Fruit fly (Drosophila melanogaster): ENCODE measurements around the gene CG6761.

CG6761 gene

dm6 chr3L:9692234-9692891, 11.0 kb downstream of the CG6761 start (continued):
- peak; percentile 31; the same call in 1 of the 2 replicates for TF ChIP-seq CG14441 (GFP tag; IDR thresholded peaks at IDR 0.05)
- TF ChIP-seq CG3065 (GFP tag; optimal IDR thresholded peaks at IDR 0.05) = no peak
- TF ChIP-seq CG13287 (GFP tag; IDR thresholded peaks at IDR 0.05; ENCODE audit: partially characterized antibody) = peak; percentile 43; the same call in 1 of the 2 replicates
- no peak for TF ChIP-seq CG15269 (tag; optimal IDR thresholded peaks at IDR 0.05)
- no peak for TF ChIP-seq Hey (tag; optimal IDR thresholded peaks at IDR 0.05)
- TF ChIP-seq CG30431 (GFP tag; optimal IDR thresholded peaks at IDR 0.05) = no peak
- no peak for TF ChIP-seq HHEX (GFP tag; optimal IDR thresholded peaks at IDR 0.05)
- TF ChIP-seq CG17829 (tag; optimal IDR thresholded peaks at IDR 0.05) = no peak
- TF ChIP-seq dpn (GFP tag; optimal IDR thresholded peaks at IDR 0.05) = no peak
- TF ChIP-seq stc (GFP tag; IDR thresholded peaks at IDR 0.05) = no peak
- no peak for TF ChIP-seq eyg (GFP tag; optimal IDR thresholded peaks at IDR 0.05)
- TF ChIP-seq CG8089 (GFP tag; optimal IDR thresholded peaks at IDR 0.05) = no peak
- TF ChIP-seq CG11398 (GFP tag; optimal IDR thresholded peaks at IDR 0.05) = no peak
- no peak for TF ChIP-seq al (GFP tag; IDR thresholded peaks at IDR 0.05)
- TF ChIP-seq CG4360 (GFP tag; IDR thresholded peaks at IDR 0.05) = peak; percentile 98
- no peak for TF ChIP-seq NC2β (GFP tag; optimal IDR thresholded peaks at IDR 0.05)
- no peak for TF ChIP-seq CG10209 (GFP tag; optimal IDR thresholded peaks at IDR 0.05)
- TF ChIP-seq kah (GFP tag; optimal IDR thresholded peaks at IDR 0.05) = peak; percentile 99
- TF ChIP-seq CG30403 (GFP tag; optimal IDR thresholded peaks at IDR 0.05) = no peak
- TF ChIP-seq CG34224 (GFP tag; IDR thresholded peaks at IDR 0.05; ENCODE audit: partially characterized antibody) = peak; percentile 73
- TF ChIP-seq wor (GFP tag; IDR thresholded peaks at IDR 0.05) = no peak
- no peak for TF ChIP-seq CG1792 (GFP tag; optimal IDR thresholded peaks at IDR 0.05)
- TF ChIP-seq CG12769 (tag; optimal IDR thresholded peaks at IDR 0.05) = peak; percentile 48
- no peak for TF ChIP-seq ato (GFP tag; IDR thresholded peaks at IDR 0.05; ENCODE audit: partially characterized antibody)
- TF ChIP-seq Fer2 (tag; optimal IDR thresholded peaks at IDR 0.05) = no peak
- no peak for TF ChIP-seq CG11456 (GFP tag; IDR thresholded peaks at IDR 0.05)
- no peak for TF ChIP-seq CG14860 (GFP tag; IDR thresholded peaks at IDR 0.05; ENCODE audit: partially characterized antibody)
- TF ChIP-seq vfl (GFP tag; optimal IDR thresholded peaks at IDR 0.05) = no peak
- TF ChIP-seq pb (GFP tag; optimal IDR thresholded peaks at IDR 0.05) = no peak
- TF ChIP-seq CG15601 (tag; optimal IDR thresholded peaks at IDR 0.05) = no peak
- no peak for TF ChIP-seq knrl (GFP tag; IDR thresholded peaks at IDR 0.05; ENCODE audit: partially characterized antibody)
- TF ChIP-seq CG9932 (GFP tag; IDR thresholded peaks at IDR 0.05) = no peak
- no peak for TF ChIP-seq slou (GFP tag; optimal IDR thresholded peaks at IDR 0.05)
- no peak for TF ChIP-seq Sox102F (GFP tag; optimal IDR thresholded peaks at IDR 0.05)
- no peak for TF ChIP-seq fu2 (GFP tag; optimal IDR thresholded peaks at IDR 0.05)
- no peak for TF ChIP-seq Kr (GFP tag; optimal IDR thresholded peaks at IDR 0.05)
- TF ChIP-seq ken (GFP tag; IDR thresholded peaks at IDR 0.05) = no peak
- no peak for TF ChIP-seq ind (GFP tag; optimal IDR thresholded peaks at IDR 0.05)
- TF ChIP-seq Trl (optimal IDR thresholded peaks at IDR 0.05) = peak; percentile 98 to 100
- TF ChIP-seq Trl (GFP tag; optimal IDR thresholded peaks at IDR 0.05) = no peak
- TF ChIP-seq CG1024 (GFP tag; IDR thresholded peaks at IDR 0.05) = no peak
- no peak for TF ChIP-seq NFAT (GFP tag; IDR thresholded peaks at IDR 0.05)
- TF ChIP-seq pan (optimal IDR thresholded peaks at IDR 0.05) = no peak
- TF ChIP-seq pan (GFP tag; optimal IDR thresholded peaks at IDR 0.05 in 1 of 2, IDR thresholded peaks at IDR 0.05 in 1 of 2) = no peak
- peak; percentile 75 for TF ChIP-seq grn (GFP tag; optimal IDR thresholded peaks at IDR 0.05)
- peak in 1 of 2 experiments; percentile 23 for TF ChIP-seq Pdp1 (GFP tag; optimal IDR thresholded peaks at IDR 0.05)
- peak; percentile 10 for TF ChIP-seq bigmax (GFP tag; optimal IDR thresholded peaks at IDR 0.05)
- TF ChIP-seq Doc3 (GFP tag; IDR thresholded peaks at IDR 0.05; ENCODE audit: partially characterized antibody) = no peak
- no peak for TF ChIP-seq D19B (GFP tag; optimal IDR thresholded peaks at IDR 0.05)
- TF ChIP-seq bbx (GFP tag; IDR thresholded peaks at IDR 0.05; ENCODE audit: partially characterized antibody) = no peak
- TF ChIP-seq Aef1 (GFP tag; IDR thresholded peaks at IDR 0.05) = peak; percentile 32; the same call in 2 of the 3 replicates
